Worm (Caenorhabditis elegans) whole organism, L2 larva: ENCODE results near the gene srw-120.

ENCODE experiments used
- R02D3.7 ChIP-seq: fragments of 150-350 bp; optimal IDR thresholded peaks from 2 replicates; lab custom pipeline; 2014; ENCODE audit warnings: missing biosample characterization, missing genetic modification characterization
- alr-1 ChIP-seq: fragments of 150-350 bp; optimal IDR thresholded peaks from 2 replicates; lab custom pipeline; 2014; ENCODE audit warnings: missing biosample characterization, missing genetic modification characterization
- ceh-82 ChIP-seq: fragments of 150-350 bp; optimal IDR thresholded peaks from 2 replicates; lab custom pipeline; 2014; ENCODE audit warnings: missing biosample characterization, missing genetic modification characterization
- elt-1 ChIP-seq: fragments of 150-350 bp; optimal IDR thresholded peaks from 2 replicates; lab custom pipeline; 2014; ENCODE audit warnings: missing biosample characterization, missing genetic modification characterization
- lsy-2 ChIP-seq, 2 experiments: fragments of 150-350 bp in 1 of 2; sonication (generic microtip) in 1 of 2; optimal IDR thresholded peaks; 2 replicates each; lab custom pipeline; 2014 to 2017; ENCODE audit warnings: missing biosample characterization in 2 of 2, missing genetic modification characterization in 2 of 2
- mdl-1 ChIP-seq, 2 experiments: fragments of 150-350 bp in 1 of 2; sonication (generic microtip) in 1 of 2; optimal IDR thresholded peaks; 2 replicates each; lab custom pipeline; 2017; ENCODE audit warnings: missing biosample characterization in 2 of 2, missing genetic modification characterization in 2 of 2
- nhr-237 ChIP-seq: fragments of 150-350 bp; optimal IDR thresholded peaks from 2 replicates; lab custom pipeline; 2014; ENCODE audit warnings: missing biosample characterization, missing genetic modification characterization
- nhr-77 ChIP-seq: fragments of 150-350 bp; optimal IDR thresholded peaks from 2 replicates; lab custom pipeline; 2014; ENCODE audit warnings: missing biosample characterization, missing genetic modification characterization
- peb-1 ChIP-seq: fragments of 150-350 bp; optimal IDR thresholded peaks from 2 replicates; lab custom pipeline; 2014; ENCODE audit warnings: missing biosample characterization, missing genetic modification characterization
- unc-62 ChIP-seq: fragments of 150-350 bp; optimal IDR thresholded peaks from 2 replicates; lab custom pipeline; 2014; ENCODE audit warnings: missing biosample characterization, missing genetic modification reagents, missing genetic modification characterization
- ztf-4 ChIP-seq: fragments of 150-350 bp; optimal IDR thresholded peaks from 2 replicates; lab custom pipeline; 2014; ENCODE audit warnings: missing biosample characterization, missing genetic modification characterization

DNA sequence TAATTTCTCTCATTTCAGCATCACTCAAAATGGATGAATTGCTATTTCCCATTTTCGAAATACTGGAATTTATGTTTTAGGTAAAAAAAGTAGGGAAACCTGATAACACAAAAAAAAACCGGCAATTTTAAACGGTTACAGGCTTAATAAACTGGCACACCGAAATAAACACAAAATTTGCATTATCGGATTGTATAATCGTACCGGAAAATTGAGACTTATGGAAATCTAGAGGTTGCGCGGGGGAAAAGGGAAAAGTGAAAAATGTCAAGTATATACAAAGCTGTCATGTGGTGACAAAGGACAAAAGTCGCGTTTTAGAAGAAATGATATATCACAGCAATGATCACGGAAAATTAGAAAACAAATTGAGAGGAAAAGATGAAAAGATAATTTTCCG lies 43.3 kb upstream of the srw-120 start, which contains the start of gene chpf-2:
- TF ChIP-seq ceh-82 (tag; lab: Kevin White, UChicago) (no peak), unc-62 (GFP tag; lab: Kevin White, UChicago) (no peak), alr-1 (tag; lab: Kevin White, UChicago) (no peak), R02D3.7 (no peak), elt-1 (tag; lab: Kevin White, UChicago) (no peak), nhr-77 (no peak), nhr-237 (tag; lab: Kevin White, UChicago) (no peak), peb-1 (tag; lab: Kevin White, UChicago) (no peak), lsy-2 (tag; optimal IDR thresholded peaks at IDR 0.05; lab: Kevin White, UChicago) (no peak), mdl-1 (tag; optimal IDR thresholded peaks at IDR 0.05; lab: Kevin White, UChicago) (no peak), ztf-4 (tag; lab: Kevin White, UChicago) (no peak)
